Fruit fly (Drosophila melanogaster) whole organism, embryonic: ENCODE results near the gene His3.3B.
A peak's percentile ranks its signal among the peaks of the same experiment; 100 is the strongest.

Experiments used
- Atf-2 ChIP-seq: fragments of 200-800 bp; sonication (Bioruptor generic); optimal IDR thresholded peaks from 2 replicates; lab custom pipeline; 2016; ENCODE audit warnings: missing biosample characterization, missing genetic modification characterization
- Awh ChIP-seq: fragments of 200-800 bp; sonication (Bioruptor generic); IDR thresholded peaks from 2 replicates; pipeline ENCODE4, ENCODE4 v1.3.6; 2022; ENCODE audit warnings: missing biosample characterization, missing genetic modification characterization
- Bgb ChIP-seq: fragments of 200-800 bp; sonication (Bioruptor generic); IDR thresholded peaks from 2 replicates; pipeline ENCODE4 v1.3.6; 2022; ENCODE audit warnings: missing biosample characterization, missing genetic modification characterization; ENCODE audit not compliant: partially characterized antibody
- CG10431 ChIP-seq: fragments of 200-800 bp; sonication (Bioruptor generic); optimal IDR thresholded peaks from 3 replicates; lab custom pipeline; 2018; ENCODE audit warnings: missing biosample characterization, mild to moderate bottlenecking, missing genetic modification characterization
- CG10543 ChIP-seq: fragments of 200-800 bp; sonication (Bioruptor generic); optimal IDR thresholded peaks from 3 replicates; lab custom pipeline; 2017; ENCODE audit warnings: missing biosample characterization, mild to moderate bottlenecking, missing genetic modification characterization, moderate library complexity
- CG11723 ChIP-seq: fragments of 200-800 bp; sonication (Bioruptor generic); optimal IDR thresholded peaks from 2 replicates; lab custom pipeline; 2017; ENCODE audit warnings: missing biosample characterization, mild to moderate bottlenecking, missing genetic modification characterization
- CG12071 ChIP-seq: fragments of 200-800 bp; sonication (Bioruptor generic); optimal IDR thresholded peaks from 3 replicates; lab custom pipeline; 2018; ENCODE audit warnings: missing biosample characterization, mild to moderate bottlenecking, missing genetic modification characterization
- CG12155 ChIP-seq: fragments of 200-800 bp; sonication (Bioruptor generic); optimal IDR thresholded peaks from 3 replicates; lab custom pipeline; 2016; ENCODE audit warnings: missing biosample characterization, missing genetic modification characterization
- CG12659 ChIP-seq: fragments of 200-800 bp; sonication (Bioruptor generic); optimal IDR thresholded peaks from 3 replicates; lab custom pipeline; 2017; ENCODE audit warnings: mild to moderate bottlenecking, missing biosample characterization, missing genetic modification reagents, missing genetic modification characterization
- CG12942 ChIP-seq: fragments of 200-800 bp; sonication (Bioruptor generic); optimal IDR thresholded peaks from 3 replicates; lab custom pipeline; 2016; ENCODE audit warnings: missing biosample characterization, missing genetic modification characterization
- CG13775 ChIP-seq: fragments of 200-800 bp; sonication (Bioruptor generic); optimal IDR thresholded peaks from 3 replicates; lab custom pipeline; 2017; ENCODE audit warnings: missing biosample characterization, mild to moderate bottlenecking, missing genetic modification characterization
- CG15011 ChIP-seq: fragments of 200-800 bp; sonication (Bioruptor generic); optimal IDR thresholded peaks from 3 replicates; lab custom pipeline; 2018; ENCODE audit warnings: missing biosample characterization, mild to moderate bottlenecking, missing genetic modification characterization
- CG2889 ChIP-seq: fragments of 200-800 bp; sonication (Bioruptor generic); IDR thresholded peaks from 3 replicates; pipeline ENCODE4 v1.3.6; 2022; ENCODE audit warnings: missing biosample characterization, missing genetic modification characterization
- CG31224 ChIP-seq: fragments of 200-800 bp; sonication (Bioruptor generic); IDR thresholded peaks from 2 replicates; pipeline ENCODE4 v1.3.6; 2022; ENCODE audit warnings: missing biosample characterization, missing genetic modification characterization
- CG3407 ChIP-seq: fragments of 200-800 bp; sonication (Bioruptor generic); optimal IDR thresholded peaks from 2 replicates; lab custom pipeline; 2018; ENCODE audit warnings: missing biosample characterization, mild to moderate bottlenecking, missing genetic modification characterization
- CG6272 ChIP-seq: fragments of 200-800 bp; sonication (Bioruptor generic); IDR thresholded peaks from 2 replicates; pipeline ENCODE4 v1.3.6; 2022; ENCODE audit warnings: missing biosample characterization, missing genetic modification characterization
- CoRest ChIP-seq: fragments of 200-800 bp; sonication (Bioruptor generic); optimal IDR thresholded peaks from 3 replicates; lab custom pipeline; 2018; ENCODE audit warnings: missing biosample characterization, mild to moderate bottlenecking, missing genetic modification characterization, moderate library complexity
- CrebB ChIP-seq: fragments of 200-800 bp; sonication (Bioruptor generic); optimal IDR thresholded peaks from 3 replicates; lab custom pipeline; 2018; ENCODE audit warnings: missing biosample characterization, mild to moderate bottlenecking, missing genetic modification characterization
- D19A ChIP-seq: fragments of 200-800 bp; optimal IDR thresholded peaks from 3 replicates; lab custom pipeline; 2019; ENCODE audit warnings: missing biosample characterization, mild to moderate bottlenecking, missing genetic modification characterization, moderate library complexity
- Dek ChIP-seq: fragments of 200-800 bp; sonication (Bioruptor generic); optimal IDR thresholded peaks from 3 replicates; lab custom pipeline; 2019; ENCODE audit warnings: missing biosample characterization, mild to moderate bottlenecking, missing genetic modification characterization, moderate library complexity
- Eip74EF ChIP-seq, 2 experiments: fragments of 200-800 bp in 1 of 2; fragments of >200 bp in 1 of 2; sonication (Bioruptor generic) in 1 of 2; optimal IDR thresholded peaks; 2 replicates each; lab custom pipeline; 2017 to 2019; ENCODE audit warnings: missing biosample characterization in 2 of 2, missing genetic modification characterization in 2 of 2, mild to moderate bottlenecking in 1 of 2, moderate library complexity in 1 of 2
- H15 ChIP-seq: fragments of 200-800 bp; sonication (Bioruptor generic); IDR thresholded peaks from 3 replicates; pipeline ENCODE4 v1.3.6; 2022; ENCODE audit warnings: missing biosample characterization, missing genetic modification characterization
- HLHmδ ChIP-seq: fragments of 200-800 bp; sonication (Bioruptor generic); optimal IDR thresholded peaks from 2 replicates; lab custom pipeline; 2018; ENCODE audit warnings: missing biosample characterization, mild to moderate bottlenecking, missing genetic modification characterization, moderate library complexity
- Hr3 ChIP-seq: fragments of 200-800 bp; sonication (Bioruptor generic); optimal IDR thresholded peaks from 3 replicates; lab custom pipeline; 2016; ENCODE audit warnings: missing biosample characterization, missing genetic modification characterization
- Myb ChIP-seq: fragments of 200-800 bp; sonication (Bioruptor generic); optimal IDR thresholded peaks from 2 replicates; lab custom pipeline; 2016; ENCODE audit warnings: missing biosample characterization, missing genetic modification characterization
- Taf1 ChIP-seq: fragments of 200-800 bp; sonication (Bioruptor generic); IDR thresholded peaks from 2 replicates; pipeline ENCODE4 v1.3.6; 2022; ENCODE audit warnings: missing biosample characterization, missing genetic modification characterization
- Trl ChIP-seq, 3 experiments: fragments of >200 bp in 2 of 3; fragments of 200-800 bp in 1 of 3; sonication (Bioruptor generic) in 1 of 3; optimal IDR thresholded peaks; 2 replicates in 1 of 3; 3 replicates in 2 of 3; lab custom pipeline; 2016 to 2017; ENCODE audit warnings: missing biosample characterization in 1 of 3, missing genetic modification characterization in 1 of 3
- Usf ChIP-seq: fragments of 200-800 bp; sonication (Bioruptor generic); optimal IDR thresholded peaks from 2 replicates; lab custom pipeline; 2017; ENCODE audit warnings: missing genotype, missing biosample characterization, missing genetic modification characterization
- amos ChIP-seq: fragments of 200-800 bp; sonication (Bioruptor generic); IDR thresholded peaks from 2 replicates; pipeline ENCODE4 v1.3.6; 2022; ENCODE audit warnings: missing biosample characterization, missing genetic modification characterization; ENCODE audit not compliant: partially characterized antibody
- cwo ChIP-seq: fragments of 200-800 bp; sonication (Bioruptor generic); optimal IDR thresholded peaks from 3 replicates; lab custom pipeline; 2017; ENCODE audit warnings: missing biosample characterization, missing genetic modification characterization, mild to moderate bottlenecking, moderate library complexity, missing genetic modification reagents
- dimm ChIP-seq: fragments of 200-800 bp; sonication (Bioruptor generic); IDR thresholded peaks from 2 replicates; pipeline ENCODE4 v1.3.6; 2022; ENCODE audit warnings: missing biosample characterization, missing genetic modification characterization
- fd3F ChIP-seq: fragments of 200-800 bp; sonication (Bioruptor generic); optimal IDR thresholded peaks from 2 replicates; lab custom pipeline; 2018; ENCODE audit warnings: missing biosample characterization, mild to moderate bottlenecking, missing genetic modification characterization, moderate library complexity
- fd64A ChIP-seq: fragments of 200-800 bp; sonication (Bioruptor generic); optimal IDR thresholded peaks from 3 replicates; lab custom pipeline; 2018; ENCODE audit warnings: missing biosample characterization, mild to moderate bottlenecking, missing genetic modification characterization
- ftz-f1 ChIP-seq: fragments of 200-800 bp; sonication (Bioruptor generic); optimal IDR thresholded peaks from 2 replicates; lab custom pipeline; 2016; ENCODE audit warnings: missing biosample characterization, missing genetic modification characterization
- grn ChIP-seq: fragments of 200-800 bp; sonication (Bioruptor generic); optimal IDR thresholded peaks from 3 replicates; lab custom pipeline; 2017; ENCODE audit warnings: missing biosample characterization, missing genetic modification characterization
- inv ChIP-seq: fragments of 200-800 bp; sonication (Bioruptor generic); IDR thresholded peaks from 2 replicates; pipeline ENCODE4 v1.3.6; 2022; ENCODE audit warnings: missing biosample characterization, missing genetic modification characterization; ENCODE audit not compliant: partially characterized antibody
- kah ChIP-seq: fragments of 200-800 bp; sonication (Bioruptor generic); optimal IDR thresholded peaks from 2 replicates; lab custom pipeline; 2018; ENCODE audit warnings: missing biosample characterization, mild to moderate bottlenecking, missing genetic modification characterization
- knrl ChIP-seq: fragments of 200-800 bp; sonication (Bioruptor generic); IDR thresholded peaks from 3 replicates; pipeline ENCODE4 v1.3.6; 2022; ENCODE audit warnings: missing biosample characterization, missing genetic modification characterization; ENCODE audit not compliant: partially characterized antibody
- lilli ChIP-seq: fragments of 200-800 bp; sonication (Bioruptor generic); optimal IDR thresholded peaks from 3 replicates; lab custom pipeline; 2016; ENCODE audit warnings: missing biosample characterization, missing genetic modification characterization
- nerfin-2 ChIP-seq: fragments of 200-800 bp; sonication (Bioruptor generic); IDR thresholded peaks from 2 replicates; pipeline ENCODE4 v1.3.6; 2022; ENCODE audit warnings: missing biosample characterization, missing genetic modification characterization; ENCODE audit not compliant: partially characterized antibody
- otp ChIP-seq: fragments of 200-800 bp; sonication (Bioruptor generic); IDR thresholded peaks from 3 replicates; pipeline ENCODE4, ENCODE4 v1.3.6; 2022; ENCODE audit warnings: missing biosample characterization, missing genetic modification characterization
- peb ChIP-seq: fragments of 200-800 bp; sonication (Bioruptor generic); IDR thresholded peaks from 2 replicates; pipeline ENCODE4 v1.3.6; 2022; ENCODE audit warnings: missing biosample characterization, missing genetic modification characterization
- schlank ChIP-seq: fragments of 200-800 bp; sonication (Bioruptor generic); optimal IDR thresholded peaks from 2 replicates; lab custom pipeline; 2018; ENCODE audit warnings: missing biosample characterization, mild to moderate bottlenecking, missing genetic modification characterization
- shn ChIP-seq: fragments of 200-800 bp; sonication (Bioruptor generic); optimal IDR thresholded peaks from 3 replicates; lab custom pipeline; 2016; ENCODE audit warnings: missing biosample characterization, missing genetic modification characterization
- sim ChIP-seq: fragments of 200-800 bp; sonication (Bioruptor generic); IDR thresholded peaks from 2 replicates; pipeline ENCODE4 v1.3.6; 2022; ENCODE audit warnings: missing biosample characterization, missing genetic modification characterization
- ttk ChIP-seq: fragments of 200-800 bp; sonication (Bioruptor generic); IDR thresholded peaks from 2 replicates; pipeline ENCODE4 v2.1.2; 2022; ENCODE audit warnings: missing biosample characterization, missing genetic modification characterization
- vfl ChIP-seq: fragments of 200-800 bp; sonication (Bioruptor generic); optimal IDR thresholded peaks from 2 replicates; lab custom pipeline; 2016; ENCODE audit warnings: missing biosample characterization, missing genetic modification characterization
- vvl ChIP-seq: fragments of 200-800 bp; sonication (Bioruptor generic); IDR thresholded peaks from 2 replicates; pipeline ENCODE4 v1.3.6; 2022; ENCODE audit warnings: missing biosample characterization, missing genetic modification characterization
- z ChIP-seq: fragments of 200-800 bp; sonication (Bioruptor generic); IDR thresholded peaks from 3 replicates; pipeline ENCODE4 v1.3.6; 2022; ENCODE audit warnings: missing biosample characterization, missing genetic modification characterization
- zfh1 ChIP-seq: fragments of 200-800 bp; sonication (Bioruptor generic); IDR thresholded peaks from 3 replicates; pipeline ENCODE4 v1.3.6; 2022; ENCODE audit warnings: missing biosample characterization, missing genetic modification characterization

The His3.3B gene

DNA sequence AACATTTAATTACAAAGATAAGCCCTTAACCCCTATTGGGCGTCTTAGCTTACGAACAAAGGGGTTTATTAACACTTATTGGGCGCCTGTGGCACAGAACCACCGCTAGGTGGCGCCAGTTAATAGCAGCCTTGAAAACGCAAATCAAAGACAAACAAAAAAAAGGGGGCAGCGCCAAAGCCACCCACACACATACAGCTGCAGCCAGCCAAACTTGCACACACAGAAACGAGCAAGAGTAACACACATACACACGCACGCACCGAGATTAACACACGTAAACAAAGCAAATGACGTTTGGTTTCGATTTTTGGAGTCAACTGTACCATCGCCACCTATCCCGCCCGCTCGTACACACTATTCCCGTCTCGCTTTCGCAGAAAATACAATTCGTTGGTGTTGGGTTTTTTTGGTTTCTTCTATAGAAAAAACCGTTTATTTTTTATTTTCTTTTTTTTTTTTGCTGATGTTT lies 4.3 kb downstream of the His3.3B start (continued):
- no peak for TF ChIP-seq dimm
- no peak for TF ChIP-seq Myb (GFP tag; lab: Kevin White, UChicago)
- TF ChIP-seq shn (GFP tag; lab: Kevin White, UChicago): no peak
- no peak for TF ChIP-seq CG13775
- no peak for TF ChIP-seq vfl (GFP tag; lab: Kevin White, UChicago)
- peak; percentile 12 for TF ChIP-seq CrebB (tag; lab: Kevin White, UChicago)
- no peak for TF ChIP-seq Atf-2 (GFP tag; lab: Kevin White, UChicago)
- TF ChIP-seq D19A (tag; lab: Kevin White, UChicago): no peak
- no peak; the same call in 1 of the 2 replicates for TF ChIP-seq Awh (GFP tag; lab: Robert Waterston, UW)
- 0 out of 2 replicates have a peak, but pooled peaks have one; percentile 30 for TF ChIP-seq Bgb (GFP tag; lab: Robert Waterston, UW)
- peak; percentile 22; the same call in 1 of the 2 replicates for TF ChIP-seq nerfin-2 (GFP tag; lab: Robert Waterston, UW)
- TF ChIP-seq fd3F: peak; percentile 41
- TF ChIP-seq CG12071 (GFP tag; lab: Kevin White, UChicago): no peak
- peak; percentile 33; the same call in 1 of the 2 replicates for TF ChIP-seq amos (GFP tag; lab: Robert Waterston, UW)
- TF ChIP-seq Trl (optimal IDR thresholded peaks at IDR 0.05; lab: Kevin White, UChicago): no peak
- TF ChIP-seq Trl (GFP tag; optimal IDR thresholded peaks at IDR 0.05; lab: Kevin White, UChicago): no peak
- TF ChIP-seq CG3407 (GFP tag; lab: Kevin White, UChicago): no peak
- no peak for TF ChIP-seq otp (GFP tag; lab: Robert Waterston, UW)
- no peak for TF ChIP-seq grn (GFP tag; lab: Kevin White, UChicago)
- peak; percentile 16 for TF ChIP-seq CG10431 (GFP tag; lab: Kevin White, UChicago)
- TF ChIP-seq Taf1: no peak
- TF ChIP-seq lilli (GFP tag; lab: Kevin White, UChicago): peak; percentile 42
- peak; percentile 30 for TF ChIP-seq CoRest
- peak; percentile 23; the same call in 1 of the 2 replicates for TF ChIP-seq sim
- TF ChIP-seq Hr3: peak; percentile 17
- peak; percentile 35 for TF ChIP-seq Dek (tag; lab: Kevin White, UChicago)
- TF ChIP-seq H15 (GFP tag; lab: Robert Waterston, UW): no peak
- TF ChIP-seq knrl (GFP tag; lab: Robert Waterston, UW): no peak
- peak; percentile 49; the same call in 1 of the 3 replicates for TF ChIP-seq zfh1 (GFP tag; lab: Robert Waterston, UW)
- TF ChIP-seq CG10543 (GFP tag; lab: Kevin White, UChicago): peak; percentile 68
- TF ChIP-seq peb (GFP tag; lab: Robert Waterston, UW): no peak
- no peak for TF ChIP-seq CG15011
- no peak for TF ChIP-seq CG6272 (GFP tag; lab: Robert Waterston, UW)
- TF ChIP-seq kah (GFP tag; lab: Kevin White, UChicago): no peak
- TF ChIP-seq schlank (tag; lab: Kevin White, UChicago): no peak
- TF ChIP-seq HLHmδ: no peak
- no peak for TF ChIP-seq Eip74EF (GFP tag; optimal IDR thresholded peaks at IDR 0.05; lab: Kevin White, UChicago)
- TF ChIP-seq ttk (GFP tag; lab: Robert Waterston, UW): 0 out of 2 replicates have a peak, but pooled peaks have one; percentile 22
- no peak for TF ChIP-seq CG2889 (GFP tag; lab: Robert Waterston, UW)
- peak; percentile 8 for TF ChIP-seq CG12155 (GFP tag; lab: Kevin White, UChicago)
- no peak for TF ChIP-seq CG31224 (GFP tag; lab: Robert Waterston, UW)
- TF ChIP-seq z (GFP tag; lab: Robert Waterston, UW): no peak
- TF ChIP-seq fd64A: no peak
- TF ChIP-seq CG11723: no peak
- TF ChIP-seq CG12942: no peak
- no peak for TF ChIP-seq inv
- TF ChIP-seq Usf (GFP tag; lab: Kevin White, UChicago): no peak
- peak; percentile 96 for TF ChIP-seq ftz-f1 (GFP tag; lab: Kevin White, UChicago)
- TF ChIP-seq cwo (GFP tag; lab: Kevin White, UChicago): peak; percentile 39
- peak; percentile 61 for TF ChIP-seq CG12659 (GFP tag; lab: Kevin White, UChicago)
- TF ChIP-seq vvl (GFP tag; lab: Robert Waterston, UW): peak; percentile 76
